Worm (Caenorhabditis elegans): ENCODE data around the gene Y39F10C.1.

DNA sequence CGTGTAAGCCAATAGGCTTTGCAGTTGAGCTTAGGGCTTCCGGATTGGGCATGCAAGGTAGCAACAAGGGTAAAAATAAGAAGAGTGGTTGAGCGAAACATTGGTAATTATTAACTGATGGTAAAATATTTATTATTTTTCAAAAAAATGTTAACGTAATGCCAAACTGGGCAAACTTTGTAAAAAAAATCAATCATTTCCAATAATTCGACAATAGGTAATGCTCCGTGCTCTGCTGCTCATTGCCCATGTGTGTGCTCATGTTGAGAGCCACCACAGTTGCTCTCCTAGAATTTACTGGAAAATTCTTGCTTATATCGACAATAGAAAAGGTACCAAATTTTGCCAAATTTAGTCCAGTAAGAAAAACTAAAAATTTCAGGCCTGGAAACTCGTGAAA is 5.2 kb downstream of the Y39F10C.1 start, which contains the start of the genes T02H6.10 and T02H6.8:
- no peak for TF ChIP-seq hmg-1.2 (GFP tag; IDR thresholded peaks at IDR 0.05)
- TF ChIP-seq nfya-2 (GFP tag; IDR thresholded peaks at IDR 0.05), result no peak
- TF ChIP-seq zfh-2 (GFP tag; conservative IDR thresholded peaks at IDR 0.05), result no peak
- no peak for TF ChIP-seq lsl-1 (GFP tag; optimal IDR thresholded peaks at IDR 0.05)
- no peak for TF ChIP-seq dpl-1 (GFP tag; optimal IDR thresholded peaks at IDR 0.05)
